Worm (Caenorhabditis elegans) whole organism, L4 larva: ENCODE data around the gene K05F1.6.

Experiments used
- F26F4.8 ChIP-seq: fragments of 200-800 bp; sonication (Bioruptor generic); conservative IDR thresholded peaks from 2 replicates; pipeline ENCODE4 v1.3.6; 2022; ENCODE audit warnings: missing genetic modification characterization, missing compliant biosample characterization
- F44E2.7 ChIP-seq: fragments of 200-800 bp; sonication (Bioruptor generic); IDR thresholded peaks from 2 replicates; pipeline ENCODE4 v2.1.2; 2022; ENCODE audit warnings: missing genetic modification characterization, missing compliant biosample characterization
- T20F7.1 ChIP-seq: fragments of 200-800 bp; sonication (Bioruptor generic); optimal IDR thresholded peaks from 2 replicates; lab custom pipeline; 2018; ENCODE audit warnings: mild to moderate bottlenecking, missing genetic modification characterization, missing compliant biosample characterization
- aly-2 ChIP-seq: sonication (generic microtip); optimal IDR thresholded peaks from 2 replicates; lab custom pipeline; 2018; ENCODE audit warnings: missing biosample characterization, missing genetic modification characterization
- ceh-20 ChIP-seq: fragments of 200-800 bp; sonication (Bioruptor generic); IDR thresholded peaks from 2 replicates; pipeline ENCODE4 v1.3.6; 2022; ENCODE audit warnings: missing genetic modification reagents, missing genetic modification characterization, missing compliant biosample characterization
- ceh-28 ChIP-seq: fragments of 150-350 bp; optimal IDR thresholded peaks from 2 replicates; lab custom pipeline; 2014; ENCODE audit warnings: missing biosample characterization, missing genetic modification reagents, missing genetic modification characterization
- ceh-44 ChIP-seq: fragments of 200-800 bp; sonication (Bioruptor generic); IDR thresholded peaks from 2 replicates; pipeline ENCODE4 v1.3.6; 2022; ENCODE audit warnings: missing genetic modification reagents, missing genetic modification characterization, missing compliant biosample characterization
- ceh-62 ChIP-seq: sonication (generic microtip); optimal IDR thresholded peaks from 2 replicates; lab custom pipeline; 2017; ENCODE audit warnings: missing biosample characterization, missing genetic modification characterization
- ces-1 ChIP-seq: fragments of 150-350 bp; sonication (generic microtip); optimal IDR thresholded peaks from 4 replicates; lab custom pipeline; 2014; ENCODE audit warnings: missing biosample characterization, missing genetic modification reagents, missing genetic modification characterization
- daf-12 ChIP-seq: fragments of 150-350 bp; optimal IDR thresholded peaks from 2 replicates; lab custom pipeline; 2014; ENCODE audit warnings: missing biosample characterization, missing genetic modification reagents, missing genetic modification characterization
- daf-16 ChIP-seq, 3 experiments: sonication (generic microtip); optimal IDR thresholded peaks; 2 replicates each; lab custom pipeline; 2016 to 2017; ENCODE audit warnings: missing genetic modification characterization in 3 of 3, missing genetic modification reagents in 3 of 3, mild to moderate bottlenecking in 2 of 3, missing compliant biosample characterization in 2 of 3, missing biosample characterization in 1 of 3, moderate library complexity in 1 of 3
- daf-19 ChIP-seq: fragments of 200-800 bp; sonication (Bioruptor generic); conservative IDR thresholded peaks from 2 replicates; pipeline ENCODE4 v1.3.6; 2022; ENCODE audit warnings: missing genetic modification characterization, missing compliant biosample characterization
- dmd-6 ChIP-seq: fragments of 200-800 bp; sonication (Bioruptor generic); IDR thresholded peaks from 2 replicates; pipeline ENCODE4 v1.3.6; 2022; ENCODE audit warnings: missing genetic modification reagents, missing genetic modification characterization, missing compliant biosample characterization
- dve-1 ChIP-seq: sonication (generic microtip); optimal IDR thresholded peaks from 2 replicates; lab custom pipeline; 2017; ENCODE audit warnings: antibody characterized with exemption, mild to moderate bottlenecking, missing genetic modification characterization, missing compliant biosample characterization; ENCODE audit not compliant: insufficient read depth
- egl-43 ChIP-seq: fragments of 200-800 bp; sonication (Bioruptor generic); IDR thresholded peaks from 2 replicates; pipeline ENCODE4 v1.3.6; 2022; ENCODE audit warnings: missing genetic modification reagents, missing genetic modification characterization, missing compliant biosample characterization
- fos-1 ChIP-seq: fragments of 150-350 bp; optimal IDR thresholded peaks from 2 replicates; lab custom pipeline; 2014; ENCODE audit warnings: missing biosample characterization, missing genetic modification characterization
- gei-8 ChIP-seq: fragments of 200-800 bp; sonication (Bioruptor generic); optimal IDR thresholded peaks from 2 replicates; lab custom pipeline; 2018; ENCODE audit warnings: mild to moderate bottlenecking, missing genetic modification characterization, missing compliant biosample characterization
- hif-1 ChIP-seq, 2 experiments: sonication (generic microtip); optimal IDR thresholded peaks; 2 replicates each; lab custom pipeline; 2016 to 2017; ENCODE audit warnings: missing compliant biosample characterization in 2 of 2, missing genetic modification characterization in 2 of 2, missing genetic modification reagents in 2 of 2, missing genotype in 2 of 2, mild to moderate bottlenecking in 1 of 2
- hlh-11 ChIP-seq: fragments of 200-800 bp; sonication (Bioruptor generic); optimal IDR thresholded peaks from 2 replicates; lab custom pipeline; 2018; ENCODE audit warnings: mild to moderate bottlenecking, missing genetic modification characterization, missing compliant biosample characterization
- hlh-30 ChIP-seq: sonication (generic microtip); optimal IDR thresholded peaks from 2 replicates; lab custom pipeline; 2017; ENCODE audit warnings: antibody characterized with exemption, mild to moderate bottlenecking, missing genetic modification characterization, missing compliant biosample characterization; ENCODE audit not compliant: insufficient read depth
- lim-7 ChIP-seq: fragments of 200-800 bp; sonication (Bioruptor generic); IDR thresholded peaks from 2 replicates; pipeline ENCODE4 v1.3.6; 2022; ENCODE audit warnings: missing genetic modification characterization, missing compliant biosample characterization
- lin-1 ChIP-seq: fragments of 200-800 bp; sonication (Bioruptor generic); IDR thresholded peaks from 2 replicates; pipeline ENCODE4 v1.3.6; 2022; ENCODE audit warnings: missing genetic modification reagents, missing genetic modification characterization, missing compliant biosample characterization
- lin-13 ChIP-seq: fragments of 150-350 bp; optimal IDR thresholded peaks from 2 replicates; lab custom pipeline; 2014; ENCODE audit warnings: missing biosample characterization, missing genetic modification reagents, missing genetic modification characterization
- lin-15B ChIP-seq: fragments of 150-350 bp; sonication (generic microtip); optimal IDR thresholded peaks from 3 replicates; lab custom pipeline; 2014; ENCODE audit warnings: missing biosample characterization, missing genetic modification characterization
- lin-38 ChIP-seq: fragments of 200-800 bp; sonication (Bioruptor generic); IDR thresholded peaks from 2 replicates; pipeline ENCODE4 v1.3.6; 2022; ENCODE audit warnings: missing genetic modification reagents, missing genetic modification characterization, missing compliant biosample characterization
- lir-3 ChIP-seq: sonication (generic microtip); optimal IDR thresholded peaks from 2 replicates; lab custom pipeline; 2016; ENCODE audit warnings: mild to moderate bottlenecking, missing genetic modification characterization, missing compliant biosample characterization
- madf-5 ChIP-seq, 2 experiments: fragments of 200-800 bp; sonication (Bioruptor generic); IDR thresholded peaks; 2 replicates each; pipeline ENCODE4 v1.3.6; 2022; ENCODE audit warnings: missing compliant biosample characterization in 2 of 2, missing genetic modification characterization in 2 of 2
- mdl-1 ChIP-seq, 2 experiments: fragments of 150-350 bp in 1 of 2; sonication (generic microtip) in 1 of 2; optimal IDR thresholded peaks; 2 replicates each; lab custom pipeline; 2014 to 2017; ENCODE audit warnings: missing biosample characterization in 2 of 2, missing genetic modification characterization in 2 of 2
- mdt-29 ChIP-seq: fragments of 200-800 bp; sonication (Bioruptor generic); IDR thresholded peaks from 2 replicates; pipeline ENCODE4 v1.3.6; 2022; ENCODE audit warnings: missing genetic modification reagents, missing genetic modification characterization, missing compliant biosample characterization
- mep-1 ChIP-seq: fragments of 150-350 bp; sonication (generic microtip); optimal IDR thresholded peaks from 3 replicates; lab custom pipeline; 2014; ENCODE audit warnings: missing biosample characterization, missing genetic modification characterization
- mes-2 ChIP-seq: sonication (generic microtip); optimal IDR thresholded peaks from 2 replicates; lab custom pipeline; 2016; ENCODE audit warnings: missing genotype, mild to moderate bottlenecking, missing genetic modification characterization, missing compliant biosample characterization; ENCODE audit not compliant: poor library complexity, severe bottlenecking
- nhr-10 ChIP-seq: fragments of 150-350 bp; optimal IDR thresholded peaks from 2 replicates; lab custom pipeline; 2014; ENCODE audit warnings: missing biosample characterization, missing genetic modification characterization
- nhr-102 ChIP-seq: sonication (generic microtip); optimal IDR thresholded peaks from 2 replicates; lab custom pipeline; 2016; ENCODE audit warnings: mild to moderate bottlenecking, missing genetic modification characterization, moderate library complexity, missing compliant biosample characterization
- nhr-25 ChIP-seq: sonication (generic microtip); optimal IDR thresholded peaks from 2 replicates; lab custom pipeline; 2017; ENCODE audit warnings: missing genetic modification characterization, mild to moderate bottlenecking, missing compliant biosample characterization, antibody characterized with exemption, moderate library complexity, borderline replicate concordance; ENCODE audit not compliant: insufficient read depth
- nhr-28 ChIP-seq: fragments of 150-350 bp; optimal IDR thresholded peaks from 2 replicates; lab custom pipeline; 2014; ENCODE audit warnings: missing biosample characterization, missing genetic modification characterization
- nhr-41 ChIP-seq: fragments of 200-800 bp; sonication (Bioruptor generic); IDR thresholded peaks from 2 replicates; pipeline ENCODE4 v1.3.6; 2022; ENCODE audit warnings: missing genetic modification reagents, missing genetic modification characterization, missing compliant biosample characterization
- nhr-42 ChIP-seq: fragments of 200-800 bp; sonication (Bioruptor generic); IDR thresholded peaks from 2 replicates; pipeline ENCODE4 v1.3.6; 2022; ENCODE audit warnings: missing genetic modification characterization, missing compliant biosample characterization
- nhr-6 ChIP-seq: fragments of 150-350 bp; optimal IDR thresholded peaks from 2 replicates; lab custom pipeline; 2014; ENCODE audit warnings: missing biosample characterization, missing genetic modification characterization
- nhr-76 ChIP-seq: fragments of 150-350 bp; optimal IDR thresholded peaks from 2 replicates; lab custom pipeline; 2014; ENCODE audit warnings: missing biosample characterization, missing genetic modification characterization
- php-3 ChIP-seq: fragments of 200-800 bp; sonication (Bioruptor generic); IDR thresholded peaks from 2 replicates; pipeline ENCODE4 v1.3.6; 2022; ENCODE audit warnings: missing genetic modification reagents, missing genetic modification characterization, missing compliant biosample characterization
- pqm-1 ChIP-seq: sonication (generic microtip); optimal IDR thresholded peaks from 2 replicates; lab custom pipeline; 2017; ENCODE audit warnings: missing biosample characterization, missing genetic modification characterization
- saeg-2 ChIP-seq: fragments of 200-800 bp; sonication (Bioruptor generic); IDR thresholded peaks from 2 replicates; pipeline ENCODE4 v1.3.6; 2022; ENCODE audit warnings: missing genetic modification reagents, missing genetic modification characterization, missing compliant biosample characterization
- skn-1 ChIP-seq: fragments of 150-350 bp; optimal IDR thresholded peaks from 2 replicates; lab custom pipeline; 2014; ENCODE audit warnings: missing biosample characterization, missing genetic modification characterization
- snpc-4 ChIP-seq: fragments of 150-350 bp; optimal IDR thresholded peaks from 2 replicates; lab custom pipeline; 2014; ENCODE audit warnings: missing biosample characterization, missing genetic modification characterization
- unc-39 ChIP-seq: sonication (generic microtip); optimal IDR thresholded peaks from 2 replicates; lab custom pipeline; 2017; ENCODE audit warnings: missing biosample characterization, missing genetic modification characterization
- vab-7 ChIP-seq: fragments of 200-800 bp; sonication (Bioruptor generic); IDR thresholded peaks from 2 replicates; pipeline ENCODE4 v1.3.6; 2022; ENCODE audit warnings: missing genetic modification reagents, missing genetic modification characterization, missing compliant biosample characterization
- zag-1 ChIP-seq: fragments of 150-350 bp; optimal IDR thresholded peaks from 2 replicates; lab custom pipeline; 2014; ENCODE audit warnings: missing biosample characterization, missing genetic modification characterization
- ztf-7 ChIP-seq: fragments of 150-350 bp; optimal IDR thresholded peaks from 2 replicates; lab custom pipeline; 2014; ENCODE audit warnings: missing biosample characterization, missing genetic modification characterization

Gene K05F1.6

ce11 chrII:5804288-5804687, 22.0 kb downstream of the K05F1.6 start:
- TF ChIP-seq hif-1 (tag; optimal IDR thresholded peaks at IDR 0.05; lab: Kevin White, UChicago) (peak in 1 of 2 experiments; percentile 8), T20F7.1 (peak; percentile 41), ceh-20 (GFP tag; lab: Robert Waterston, UW) (peak; percentile 22; the same call in 1 of the 2 replicates), daf-12 (tag; lab: Kevin White, UChicago) (no peak), lin-15B (tag; lab: Kevin White, UChicago) (no peak), dve-1 (tag; lab: Kevin White, UChicago) (peak; percentile 70), madf-5 (GFP tag; IDR thresholded peaks at IDR 0.05; lab: Robert Waterston, UW) (no peak), mdt-29 (GFP tag; lab: Robert Waterston, UW) (no peak), pqm-1 (tag; lab: Kevin White, UChicago) (peak; percentile 9), php-3 (peak; percentile 96), nhr-41 (GFP tag; lab: Robert Waterston, UW) (no peak), nhr-6 (tag; lab: Kevin White, UChicago) (no peak), hlh-11 (tag; lab: Kevin White, UChicago) (peak; percentile 21), F26F4.8 (no peak), daf-16 (GFP tag; optimal IDR thresholded peaks at IDR 0.05; lab: Kevin White, UChicago) (no peak), daf-16 (tag; optimal IDR thresholded peaks at IDR 0.05; lab: Kevin White, UChicago) (peak; percentile 72), lin-38 (GFP tag; lab: Robert Waterston, UW) (no peak)

DNA sequence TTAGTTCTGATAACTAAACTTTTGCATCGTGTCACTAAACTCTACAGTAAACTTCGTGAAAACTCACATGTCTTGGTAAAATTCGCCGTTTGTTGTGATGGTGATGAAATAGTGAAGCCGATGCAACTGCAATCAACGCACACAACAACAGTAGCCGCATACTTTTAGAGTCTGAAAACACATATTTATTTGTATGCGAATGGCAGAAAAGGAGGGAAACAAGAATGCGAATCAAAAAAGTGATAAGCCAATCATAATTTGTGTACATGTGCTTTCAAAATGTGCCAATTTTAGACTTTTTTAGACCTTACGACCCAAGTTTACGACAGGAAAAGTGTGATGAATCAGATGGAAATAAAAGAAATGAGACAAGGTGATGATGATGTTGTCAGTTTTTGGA, 23.0 kb downstream of the K05F1.6 start, which contains the start of gene K05F1.10:
Gene K05F1.10, minus strand, starts transcription at position 171 of the 400 bp plus-strand sequence.
- TF ChIP-seq hlh-30 (tag; lab: Kevin White, UChicago) (peak; percentile 45), nhr-41 (GFP tag; lab: Robert Waterston, UW) (no peak), ceh-44 (GFP tag; lab: Robert Waterston, UW) (no peak), nhr-42 (no peak), nhr-25 (tag; lab: Kevin White, UChicago) (no peak), ces-1 (GFP tag; lab: Kevin White, UChicago) (no peak), lin-13 (GFP tag; lab: Kevin White, UChicago) (no peak), nhr-102 (tag; lab: Kevin White, UChicago) (no peak), nhr-28 (tag; lab: Kevin White, UChicago) (peak; percentile 23), gei-8 (no peak), fos-1 (tag; lab: Kevin White, UChicago) (no peak), hlh-11 (tag; lab: Kevin White, UChicago) (peak; percentile 38), dmd-6 (GFP tag; lab: Robert Waterston, UW) (peak; percentile 46), snpc-4 (tag; lab: Kevin White, UChicago) (no peak), saeg-2 (GFP tag; lab: Robert Waterston, UW) (no peak), F44E2.7 (GFP tag; lab: Robert Waterston, UW) (no peak), php-3 (peak; percentile 46; the same call in 1 of the 2 replicates), mes-2 (tag; lab: Kevin White, UChicago) (no peak), lim-7 (GFP tag; lab: Robert Waterston, UW) (no peak), daf-19 (GFP tag; lab: Robert Waterston, UW) (no peak), nhr-10 (tag; lab: Kevin White, UChicago) (no peak), mdl-1 (tag; optimal IDR thresholded peaks at IDR 0.05; lab: Kevin White, UChicago) (peak in 1 of 2 experiments; percentile 3), egl-43 (GFP tag; lab: Robert Waterston, UW) (no peak), vab-7 (GFP tag; lab: Robert Waterston, UW) (no peak), nhr-76 (tag; lab: Kevin White, UChicago) (no peak), pqm-1 (tag; lab: Kevin White, UChicago) (peak; percentile 19), lir-3 (tag; lab: Kevin White, UChicago) (no peak), unc-39 (tag; lab: Kevin White, UChicago) (no peak), ceh-62 (tag; lab: Kevin White, UChicago) (no peak), ztf-7 (no peak), lin-1 (GFP tag; lab: Robert Waterston, UW) (no peak), zag-1 (tag; lab: Kevin White, UChicago) (no peak), skn-1 (no peak), mep-1 (tag; lab: Kevin White, UChicago) (no peak), dve-1 (tag; lab: Kevin White, UChicago) (peak; percentile 4), ceh-28 (tag; lab: Kevin White, UChicago) (no peak), daf-16 (GFP tag; optimal IDR thresholded peaks at IDR 0.05; lab: Kevin White, UChicago) (no peak), daf-16 (tag; optimal IDR thresholded peaks at IDR 0.05; lab: Kevin White, UChicago) (peak; percentile 88), aly-2 (tag; lab: Kevin White, UChicago) (no peak)
